Worm (Caenorhabditis elegans): Measurements from ENCODE around the gene Y97E10AR.2.

DNA sequence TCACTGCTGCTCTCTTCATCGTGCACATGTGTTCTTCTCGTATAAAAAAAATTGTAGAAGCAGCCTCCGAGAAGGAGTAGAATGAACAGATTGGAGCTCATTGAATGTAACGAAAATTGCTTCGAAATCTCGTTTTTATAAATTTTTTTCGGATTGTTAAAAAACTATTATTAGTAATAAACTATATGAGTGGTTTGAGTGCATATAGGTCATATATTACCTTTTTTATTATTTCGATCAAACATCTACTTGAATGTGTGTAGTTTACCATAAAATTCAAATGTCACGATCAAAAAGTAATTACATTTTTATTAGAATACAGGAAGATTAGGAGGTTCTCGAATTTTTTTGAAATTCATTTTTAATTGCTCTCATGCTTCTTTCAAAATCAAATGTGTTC, 43.1 kb upstream of the Y97E10AR.2 start, which contains the start of gene clec-216:
- TF ChIP-seq tbx-2 (tag; optimal IDR thresholded peaks at IDR 0.05) (no peak), ztf-4 (tag; optimal IDR thresholded peaks at IDR 0.05) (no peak), unc-130 (tag; optimal IDR thresholded peaks at IDR 0.05) (no peak), F16B12.6 (tag; optimal IDR thresholded peaks at IDR 0.05) (no peak), ztf-11 (tag; optimal IDR thresholded peaks at IDR 0.05) (no peak), nhr-11 (tag; optimal IDR thresholded peaks at IDR 0.05) (no peak), unc-86 (tag; optimal IDR thresholded peaks at IDR 0.05) (no peak), mep-1 (tag; optimal IDR thresholded peaks at IDR 0.05) (no peak), lin-13 (GFP tag; optimal IDR thresholded peaks at IDR 0.05) (no peak), Y116A8C.19 (tag; optimal IDR thresholded peaks at IDR 0.05; ENCODE audit: borderline replicate concordance) (no peak), nhr-76 (tag; optimal IDR thresholded peaks at IDR 0.05) (no peak), aly-2 (tag; optimal IDR thresholded peaks at IDR 0.05) (no peak), ceh-82 (tag; optimal IDR thresholded peaks at IDR 0.05) (no peak)
